Worm (Caenorhabditis elegans): Measurements from ENCODE around the gene ugt-38.

DNA sequence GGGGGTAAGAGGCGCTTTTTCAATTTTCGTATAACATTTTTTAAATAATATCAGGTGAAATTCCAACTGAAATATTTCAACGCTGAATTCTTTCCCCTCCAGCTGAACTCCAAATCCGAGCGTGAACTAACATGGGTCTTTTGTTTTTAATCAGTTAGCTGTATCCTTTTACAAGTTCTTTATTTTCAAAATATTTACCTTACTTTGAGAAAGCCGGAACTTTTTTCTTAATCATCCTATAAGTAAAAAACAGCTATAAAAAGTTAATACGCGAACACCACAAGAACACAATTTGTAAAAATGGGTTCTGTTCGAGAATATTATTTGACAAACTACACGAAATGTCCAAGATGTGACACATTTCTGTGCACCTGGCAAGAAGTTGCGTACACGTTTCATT, 16.9 kb upstream of the ugt-38 start, which contains the start of gene srh-83:
- TF ChIP-seq Y67H2A.10 (GFP tag; conservative IDR thresholded peaks at IDR 0.05) (no peak), ztf-22 (GFP tag; optimal IDR thresholded peaks at IDR 0.05) (no peak), ceh-58 (GFP tag; IDR thresholded peaks at IDR 0.05) (no peak), hrde-1 (tag; optimal IDR thresholded peaks at IDR 0.05; ENCODE audit: borderline replicate concordance) (no peak), rpc-1 (optimal IDR thresholded peaks at IDR 0.05) (no peak), rpc-1 (tag; optimal IDR thresholded peaks at IDR 0.05) (no peak), aptf-3 (GFP tag; IDR thresholded peaks at IDR 0.05) (no peak), nfya-1 (tag; optimal IDR thresholded peaks at IDR 0.05; ENCODE audit: borderline replicate concordance, insufficient read depth) (no peak), Y53G8AR.9 (GFP tag; conservative IDR thresholded peaks at IDR 0.05) (no peak), nhr-27 (tag; optimal IDR thresholded peaks at IDR 0.05) (no peak), lin-35 (GFP tag; optimal IDR thresholded peaks at IDR 0.05) (no peak), madf-10 (tag; optimal IDR thresholded peaks at IDR 0.05) (no peak), zfh-2 (GFP tag; conservative IDR thresholded peaks at IDR 0.05) (no peak)
